Fruit fly (Drosophila melanogaster) whole organism, wandering third instar larva: ENCODE data around the gene AstA.

Experiments
- Dif ChIP-seq: fragments of 200-275, 200-300 bp; sonication (Bioruptor generic); optimal IDR thresholded peaks from 2 replicates; lab custom pipeline; 2018; ENCODE audit warnings: missing biosample characterization, missing genetic modification characterization; ENCODE audit not compliant: partially characterized antibody
- Hr78 ChIP-seq: fragments of >200 bp; optimal IDR thresholded peaks from 2 replicates; lab custom pipeline; 2017; ENCODE audit warnings: missing biosample characterization, missing genetic modification characterization
- Sp1 ChIP-seq: fragments of 200-800 bp; sonication (Bioruptor generic); optimal IDR thresholded peaks from 3 replicates; lab custom pipeline; 2019; ENCODE audit warnings: missing biosample characterization, mild to moderate bottlenecking, missing genetic modification characterization, moderate library complexity
- h ChIP-seq: fragments of 200-800 bp; sonication (Bioruptor generic); optimal IDR thresholded peaks from 3 replicates; lab custom pipeline; 2016; ENCODE audit warnings: missing biosample characterization, mild to moderate bottlenecking, missing genetic modification characterization
- woc ChIP-seq: sonication (Bioruptor generic); optimal IDR thresholded peaks from 2 replicates; lab custom pipeline; 2016; ENCODE audit warnings: missing biosample characterization, mild to moderate bottlenecking, missing genetic modification characterization

- no peak for TF ChIP-seq Dif (GFP tag; lab: Kevin White, UChicago)
- no peak for TF ChIP-seq woc (GFP tag; lab: Kevin White, UChicago)
- TF ChIP-seq Sp1 (GFP tag; lab: Kevin White, UChicago): no peak
- no peak for TF ChIP-seq h (GFP tag; lab: Kevin White, UChicago)
- no peak for TF ChIP-seq Hr78
Observed at dm6 chr3R:24726347-24726891, 38.5 kb downstream of the AstA start.
